Fruit fly (Drosophila melanogaster) whole organism, embryonic: ENCODE results near the gene CG15431.

Experiments
- ATbp ChIP-seq: fragments of 200-800 bp; sonication (Bioruptor generic); optimal IDR thresholded peaks from 2 replicates; lab custom pipeline; 2017; ENCODE audit warnings: missing biosample characterization, mild to moderate bottlenecking, missing genetic modification characterization, missing genetic modification reagents
- Blimp-1 ChIP-seq: fragments of 200-800 bp; sonication (Bioruptor generic); optimal IDR thresholded peaks from 3 replicates; lab custom pipeline; 2018; ENCODE audit warnings: missing biosample characterization, missing genetic modification characterization, mild to moderate bottlenecking, moderate library complexity, missing genetic modification reagents
- C15 ChIP-seq: fragments of 200-800 bp; sonication (Bioruptor generic); IDR thresholded peaks from 3 replicates; pipeline ENCODE4 v1.3.6; 2022; ENCODE audit warnings: missing biosample characterization, missing genetic modification characterization
- CG10274 ChIP-seq: fragments of 200-800 bp; sonication (Bioruptor generic); optimal IDR thresholded peaks from 3 replicates; lab custom pipeline; 2017; ENCODE audit warnings: missing biosample characterization, mild to moderate bottlenecking, missing genetic modification characterization
- CG10654 ChIP-seq: fragments of 200-800 bp; sonication (Bioruptor generic); optimal IDR thresholded peaks from 2 replicates; lab custom pipeline; 2016; ENCODE audit warnings: missing biosample characterization, missing genetic modification characterization
- CG11560 ChIP-seq: fragments of 200-800 bp; sonication (Bioruptor generic); IDR thresholded peaks from 3 replicates; pipeline ENCODE4 v1.3.6; 2022; ENCODE audit warnings: missing biosample characterization, missing genetic modification characterization
- CG11695 ChIP-seq: fragments of 200-800 bp; sonication (Bioruptor generic); IDR thresholded peaks from 3 replicates; pipeline ENCODE4 v1.3.6; 2022; ENCODE audit warnings: missing biosample characterization, missing genetic modification characterization
- CG17829 ChIP-seq: fragments of 200-800 bp; optimal IDR thresholded peaks from 2 replicates; lab custom pipeline; 2019; ENCODE audit warnings: missing biosample characterization, mild to moderate bottlenecking, missing genetic modification characterization, moderate library complexity
- CG18262 ChIP-seq: fragments of 200-800 bp; optimal IDR thresholded peaks from 3 replicates; lab custom pipeline; 2019; ENCODE audit warnings: missing biosample characterization, mild to moderate bottlenecking, missing genetic modification characterization, moderate library complexity
- CG18599 ChIP-seq: fragments of 200-800 bp; sonication (Bioruptor generic); optimal IDR thresholded peaks from 3 replicates; lab custom pipeline; 2017; ENCODE audit warnings: missing biosample characterization, missing genetic modification characterization, mild to moderate bottlenecking, moderate library complexity, missing genetic modification reagents
- CG30431 ChIP-seq: fragments of 200-800 bp; sonication (Bioruptor generic); optimal IDR thresholded peaks from 2 replicates; lab custom pipeline; 2017; ENCODE audit warnings: missing biosample characterization, missing genetic modification characterization
- CG31224 ChIP-seq: fragments of 200-800 bp; sonication (Bioruptor generic); IDR thresholded peaks from 2 replicates; pipeline ENCODE4 v1.3.6; 2022; ENCODE audit warnings: missing biosample characterization, missing genetic modification characterization
- CG4328 ChIP-seq: fragments of 200-800 bp; sonication (Bioruptor generic); optimal IDR thresholded peaks from 3 replicates; lab custom pipeline; 2017; ENCODE audit warnings: missing biosample characterization, missing genetic modification reagents, missing genetic modification characterization
- CG4707 ChIP-seq: fragments of 200-800 bp; sonication (Bioruptor generic); optimal IDR thresholded peaks from 2 replicates; lab custom pipeline; 2018; ENCODE audit warnings: missing biosample characterization, mild to moderate bottlenecking, missing genetic modification characterization, moderate library complexity
- CG5953 ChIP-seq: fragments of 200-800 bp; sonication (Bioruptor generic); IDR thresholded peaks from 2 replicates; pipeline ENCODE4 v1.3.6; 2022; ENCODE audit warnings: missing biosample characterization, missing genetic modification characterization
- CG7556 ChIP-seq: fragments of 200-800 bp; sonication (Bioruptor generic); optimal IDR thresholded peaks from 2 replicates; lab custom pipeline; 2017; ENCODE audit warnings: missing biosample characterization, mild to moderate bottlenecking, missing genetic modification characterization
- CG7745 ChIP-seq: fragments of 200-800 bp; sonication (Bioruptor generic); optimal IDR thresholded peaks from 2 replicates; lab custom pipeline; 2018; ENCODE audit warnings: missing biosample characterization, mild to moderate bottlenecking, missing genetic modification characterization, moderate library complexity
- CG8944 ChIP-seq: fragments of 200-800 bp; sonication (Bioruptor generic); optimal IDR thresholded peaks from 3 replicates; lab custom pipeline; 2016; ENCODE audit warnings: missing biosample characterization, missing genetic modification characterization
- CG9609 ChIP-seq: fragments of 200-800 bp; sonication (Bioruptor generic); optimal IDR thresholded peaks from 3 replicates; lab custom pipeline; 2016; ENCODE audit warnings: missing biosample characterization, missing genetic modification characterization
- E2f1 ChIP-seq: fragments of 200-800 bp; sonication (Bioruptor generic); IDR thresholded peaks from 2 replicates; pipeline ENCODE4 v1.3.6; 2022; ENCODE audit warnings: missing biosample characterization, missing genetic modification characterization
- HLHmδ ChIP-seq: fragments of 200-800 bp; sonication (Bioruptor generic); optimal IDR thresholded peaks from 2 replicates; lab custom pipeline; 2018; ENCODE audit warnings: missing biosample characterization, mild to moderate bottlenecking, missing genetic modification characterization, moderate library complexity
- Hr39 ChIP-seq: fragments of >200 bp; optimal IDR thresholded peaks from 2 replicates; lab custom pipeline; 2017
- Hr51 ChIP-seq, 2 experiments: fragments of 200-800 bp; sonication (Bioruptor generic); optimal IDR thresholded peaks; 2 replicates in 1 of 2; 3 replicates in 1 of 2; lab custom pipeline; 2016 to 2018; ENCODE audit warnings: missing biosample characterization in 2 of 2, missing genetic modification characterization in 2 of 2, mild to moderate bottlenecking in 1 of 2, moderate library complexity in 1 of 2
- Hr78 ChIP-seq, 2 experiments: fragments of 200-800 bp in 1 of 2; fragments of >200 bp in 1 of 2; sonication (Bioruptor generic) in 1 of 2; optimal IDR thresholded peaks; 2 replicates each; lab custom pipeline; 2017 to 2019; ENCODE audit warnings: missing biosample characterization in 2 of 2, missing genetic modification characterization in 2 of 2, mild to moderate bottlenecking in 1 of 2, moderate library complexity in 1 of 2
- MBD-R2 ChIP-seq: fragments of 200-800 bp; sonication (Bioruptor generic); IDR thresholded peaks from 2 replicates; pipeline ENCODE4 v1.3.6; 2022; ENCODE audit warnings: missing biosample characterization, missing genetic modification characterization
- Med ChIP-seq: fragments of 200-800 bp; sonication (Bioruptor generic); peaks from one replicate; lab custom pipeline; 2016; ENCODE audit warnings: missing biosample characterization, missing genetic modification characterization, mild to moderate bottlenecking, inconsistent platforms, moderate library complexity
- Meics ChIP-seq: fragments of 200-800 bp; sonication (Bioruptor generic); optimal IDR thresholded peaks from 2 replicates; lab custom pipeline; 2017; ENCODE audit warnings: missing biosample characterization, mild to moderate bottlenecking, missing genetic modification characterization
- NK7.1 ChIP-seq: fragments of 200-800 bp; sonication (Bioruptor generic); optimal IDR thresholded peaks from 3 replicates; lab custom pipeline; 2016; ENCODE audit warnings: missing biosample characterization, missing genetic modification characterization
- Nf-YA ChIP-seq: fragments of 200-800 bp; sonication (Bioruptor generic); IDR thresholded peaks from 2 replicates; pipeline ENCODE4 v1.3.6; 2022; ENCODE audit warnings: missing biosample characterization, missing genetic modification characterization
- Sin3A ChIP-seq: fragments of >200 bp; optimal IDR thresholded peaks from 2 replicates; lab custom pipeline; 2018
- Sox100B ChIP-seq: fragments of 200-800 bp; sonication (Bioruptor generic); optimal IDR thresholded peaks from 3 replicates; lab custom pipeline; 2018; ENCODE audit warnings: missing biosample characterization, mild to moderate bottlenecking, missing genetic modification characterization
- Vsx1 ChIP-seq: fragments of 200-800 bp; sonication (Bioruptor generic); optimal IDR thresholded peaks from 2 replicates; lab custom pipeline; 2017; ENCODE audit warnings: missing biosample characterization, mild to moderate bottlenecking, missing genetic modification characterization, missing genetic modification reagents
- ab ChIP-seq: fragments of 200-800 bp; sonication (Bioruptor generic); optimal IDR thresholded peaks from 2 replicates; lab custom pipeline; 2016; ENCODE audit warnings: missing biosample characterization, missing genetic modification characterization
- bbx ChIP-seq: fragments of 200-800 bp; sonication (Bioruptor generic); IDR thresholded peaks from 2 replicates; pipeline ENCODE4 v1.3.6; 2022; ENCODE audit warnings: missing biosample characterization, missing genetic modification characterization; ENCODE audit not compliant: partially characterized antibody
- bowl ChIP-seq: fragments of 200-800 bp; sonication (Bioruptor generic); IDR thresholded peaks from 2 replicates; pipeline ENCODE4 v1.3.6; 2022; ENCODE audit warnings: missing biosample characterization, missing genetic modification characterization
- cwo ChIP-seq: fragments of 200-800 bp; sonication (Bioruptor generic); optimal IDR thresholded peaks from 3 replicates; lab custom pipeline; 2017; ENCODE audit warnings: missing biosample characterization, missing genetic modification characterization, mild to moderate bottlenecking, moderate library complexity, missing genetic modification reagents
- dm ChIP-seq: fragments of 200-800 bp; sonication (Bioruptor generic); optimal IDR thresholded peaks from 3 replicates; lab custom pipeline; 2016; ENCODE audit warnings: missing biosample characterization, missing genetic modification characterization
- gsb ChIP-seq: fragments of 200-800 bp; sonication (Bioruptor generic); IDR thresholded peaks from 2 replicates; pipeline ENCODE4 v1.3.6; 2022; ENCODE audit warnings: missing biosample characterization, missing genetic modification characterization
- hbn ChIP-seq: fragments of 200-800 bp; sonication (Bioruptor generic); IDR thresholded peaks from 2 replicates; pipeline ENCODE4 v1.3.6; 2022; ENCODE audit warnings: missing biosample characterization, missing genetic modification characterization; ENCODE audit not compliant: partially characterized antibody
- lab ChIP-seq: fragments of 200-800 bp; sonication (Bioruptor generic); optimal IDR thresholded peaks from 3 replicates; lab custom pipeline; 2017; ENCODE audit warnings: missing biosample characterization, missing genetic modification characterization, mild to moderate bottlenecking, moderate library complexity, missing genetic modification reagents
- nmo ChIP-seq: fragments of 200-800 bp; sonication (Bioruptor generic); optimal IDR thresholded peaks from 2 replicates; lab custom pipeline; 2018; ENCODE audit warnings: missing biosample characterization, mild to moderate bottlenecking, missing genetic modification characterization, moderate library complexity
- pho ChIP-seq: fragments of 200-800 bp; sonication (Bioruptor generic); optimal IDR thresholded peaks from 2 replicates; lab custom pipeline; 2016; ENCODE audit warnings: missing biosample characterization, missing genetic modification characterization
- row ChIP-seq: fragments of 200-800 bp; sonication (Bioruptor generic); IDR thresholded peaks from 3 replicates; pipeline ENCODE4 v1.3.6; 2022; ENCODE audit warnings: missing biosample characterization, missing genetic modification characterization
- sd ChIP-seq: fragments of 200-800 bp; sonication (Bioruptor generic); optimal IDR thresholded peaks from 3 replicates; lab custom pipeline; 2018; ENCODE audit warnings: missing biosample characterization, mild to moderate bottlenecking, missing genetic modification characterization, moderate library complexity
- sens ChIP-seq: fragments of 200-800 bp; sonication (Bioruptor generic); peaks from one replicate; lab custom pipeline; 2016; ENCODE audit warnings: missing biosample characterization, missing genetic modification characterization
- sisA ChIP-seq: fragments of 200-800 bp; sonication (Bioruptor generic); IDR thresholded peaks from 2 replicates; pipeline ENCODE4 v1.3.6; 2022; ENCODE audit warnings: missing biosample characterization, missing genetic modification characterization
- sug ChIP-seq: fragments of 200-800 bp; optimal IDR thresholded peaks from 2 replicates; lab custom pipeline; 2019; ENCODE audit warnings: missing biosample characterization, mild to moderate bottlenecking, missing genetic modification characterization, moderate library complexity
- tll ChIP-seq, 2 experiments: fragments of 200-800 bp in 1 of 2; fragments of >200 bp in 1 of 2; sonication (Bioruptor generic) in 1 of 2; optimal IDR thresholded peaks; 2 replicates each; lab custom pipeline; 2017 to 2019; ENCODE audit warnings: missing biosample characterization in 2 of 2, missing genetic modification characterization in 2 of 2, mild to moderate bottlenecking in 1 of 2, moderate library complexity in 1 of 2
- twi ChIP-seq: fragments of 200-800 bp; optimal IDR thresholded peaks from 2 replicates; lab custom pipeline; 2019; ENCODE audit warnings: missing biosample characterization, mild to moderate bottlenecking, missing genetic modification characterization, moderate library complexity
- zf30C ChIP-seq: fragments of 200-800 bp; sonication (Bioruptor generic); optimal IDR thresholded peaks from 3 replicates; lab custom pipeline; 2018; ENCODE audit warnings: missing biosample characterization, mild to moderate bottlenecking, missing genetic modification characterization

The CG15431 gene

dm6 chr2L:4372802-4373570 is 68.1 kb downstream of the CG15431 start (continued):
- TF ChIP-seq E2f1 (GFP tag; lab: Robert Waterston, UW) (no peak), CG10274 (GFP tag; lab: Kevin White, UChicago) (no peak), CG17829 (no peak), bbx (GFP tag; lab: Robert Waterston, UW) (no peak), ab (GFP tag; lab: Kevin White, UChicago) (no peak), bowl (GFP tag; lab: Robert Waterston, UW) (no peak), HLHmδ (GFP tag; lab: Kevin White, UChicago) (no peak), Nf-YA (GFP tag; lab: Robert Waterston, UW) (no peak), row (GFP tag; lab: Robert Waterston, UW) (no peak), CG18262 (tag; lab: Kevin White, UChicago) (no peak), CG11695 (GFP tag; lab: Robert Waterston, UW) (no peak), Hr51 (GFP tag; optimal IDR thresholded peaks at IDR 0.05; lab: Kevin White, UChicago) (no peak), sug (no peak), nmo (GFP tag; lab: Kevin White, UChicago) (no peak), cwo (no peak), Med (GFP tag; lab: Kevin White, UChicago) (peak; percentile 56), CG10654 (GFP tag; lab: Kevin White, UChicago) (no peak), CG8944 (GFP tag; lab: Kevin White, UChicago) (no peak), Hr39 (no peak), sisA (GFP tag; lab: Robert Waterston, UW) (no peak), NK7.1 (no peak), pho (GFP tag; lab: Kevin White, UChicago) (no peak), CG11560 (tag; lab: Robert Waterston, UW) (no peak), tll (GFP tag; optimal IDR thresholded peaks at IDR 0.05; lab: Kevin White, UChicago) (no peak), zf30C (no peak), sd (tag; lab: Kevin White, UChicago) (peak; percentile 57), Sin3A (lab: Kevin White, UChicago) (no peak), CG4707 (GFP tag; lab: Kevin White, UChicago) (no peak), CG4328 (GFP tag; lab: Kevin White, UChicago) (no peak), ATbp (no peak), Vsx1 (GFP tag; lab: Kevin White, UChicago) (peak; percentile 4), C15 (GFP tag; lab: Robert Waterston, UW) (no peak), Blimp-1 (GFP tag; lab: Kevin White, UChicago) (no peak), hbn (GFP tag; lab: Robert Waterston, UW) (no peak), CG31224 (GFP tag; lab: Robert Waterston, UW) (no peak), CG30431 (no peak), CG7556 (GFP tag; lab: Kevin White, UChicago) (no peak), dm (GFP tag; lab: Kevin White, UChicago) (no peak), lab (GFP tag; lab: Kevin White, UChicago) (peak; percentile 22), CG5953 (GFP tag; lab: Robert Waterston, UW) (no peak), CG9609 (GFP tag; lab: Kevin White, UChicago) (no peak), Hr78 (GFP tag; optimal IDR thresholded peaks at IDR 0.05; lab: Kevin White, UChicago) (no peak), CG7745 (tag; lab: Kevin White, UChicago) (no peak), CG18599 (GFP tag; lab: Kevin White, UChicago) (no peak), Meics (GFP tag; lab: Kevin White, UChicago) (no peak), gsb (GFP tag; lab: Robert Waterston, UW) (no peak), Sox100B (GFP tag; lab: Kevin White, UChicago) (no peak), MBD-R2 (GFP tag; lab: Robert Waterston, UW) (no peak), twi (peak; percentile 96), sens (GFP tag; lab: Kevin White, UChicago) (peak; percentile 54)
